Worm (Caenorhabditis elegans) whole organism, midembryonic: ENCODE data around the gene K01H12.4.

Experiments used
- T22C8.4 ChIP-seq: fragments of 200-800 bp; sonication (Bioruptor generic); IDR thresholded peaks from 2 replicates; pipeline ENCODE4 v1.3.6; 2022; ENCODE audit warnings: missing genetic modification characterization, missing compliant biosample characterization
- cog-1 ChIP-seq: sonication (generic microtip); optimal IDR thresholded peaks from 2 replicates; lab custom pipeline; 2016; ENCODE audit warnings: missing genetic modification characterization, missing compliant biosample characterization
- flt-1 ChIP-seq: fragments of 200-800 bp; sonication (Bioruptor generic); IDR thresholded peaks from 2 replicates; pipeline ENCODE4 v1.3.6; 2022; ENCODE audit warnings: missing genetic modification characterization, missing compliant biosample characterization
- med-1 ChIP-seq: sonication (generic microtip); optimal IDR thresholded peaks from 2 replicates; lab custom pipeline; 2017; ENCODE audit warnings: missing genetic modification characterization, mild to moderate bottlenecking, missing compliant biosample characterization, antibody characterized with exemption, missing genetic modification reagents; ENCODE audit not compliant: insufficient read depth
- ref-1 ChIP-seq: fragments of 200-800 bp; sonication (Bioruptor generic); conservative IDR thresholded peaks from 2 replicates; pipeline ENCODE4 v1.3.6; 2022; ENCODE audit warnings: missing genetic modification reagents, missing genetic modification characterization, missing compliant biosample characterization
- ztf-23 ChIP-seq: fragments of 200-800 bp; sonication (Bioruptor generic); IDR thresholded peaks from 2 replicates; pipeline ENCODE4 v1.3.6; 2022; ENCODE audit warnings: missing genetic modification reagents, missing genetic modification characterization, missing compliant biosample characterization
- ztf-29 ChIP-seq: fragments of 200-800 bp; sonication (Bioruptor generic); IDR thresholded peaks from 2 replicates; pipeline ENCODE4 v1.3.6; 2022; ENCODE audit warnings: missing genetic modification reagents, missing genetic modification characterization, missing compliant biosample characterization

ce11 chrIV:9728376-9728775 is 15.5 kb downstream of the K01H12.4 start, which contains the start of gene nhr-100:
- TF ChIP-seq T22C8.4 (GFP tag; lab: Robert Waterston, UW), result no peak
- no peak for TF ChIP-seq ztf-23 (GFP tag; lab: Robert Waterston, UW)
- TF ChIP-seq flt-1 (GFP tag; lab: Robert Waterston, UW), result no peak
- no peak for TF ChIP-seq cog-1 (tag; lab: Kevin White, UChicago)
- no peak for TF ChIP-seq ref-1 (GFP tag; lab: Robert Waterston, UW)
- TF ChIP-seq ztf-29 (GFP tag; lab: Robert Waterston, UW), result no peak
- no peak for TF ChIP-seq med-1 (GFP tag; lab: Kevin White, UChicago)
